Worm (Caenorhabditis elegans) whole organism, L3 larva: ENCODE measurements around the gene ttr-32.

Experiments
- R02D3.7 ChIP-seq: fragments of 150-350 bp; optimal IDR thresholded peaks from 2 replicates; lab custom pipeline; 2014; ENCODE audit warnings: missing biosample characterization, missing genetic modification characterization
- ZK546.5 ChIP-seq: sonication (generic microtip); optimal IDR thresholded peaks from 2 replicates; lab custom pipeline; 2017; ENCODE audit warnings: missing biosample characterization, missing genetic modification characterization
- aly-2 ChIP-seq: fragments of 150-350 bp; optimal IDR thresholded peaks from 2 replicates; lab custom pipeline; 2014; ENCODE audit warnings: missing biosample characterization, missing genetic modification characterization
- ama-1 ChIP-seq: fragments of 150-350 bp; optimal IDR thresholded peaks from 2 replicates; lab custom pipeline; 2018
- ceh-28 ChIP-seq: fragments of 150-350 bp; optimal IDR thresholded peaks from 2 replicates; lab custom pipeline; 2014; ENCODE audit warnings: missing biosample characterization, missing genetic modification reagents, missing genetic modification characterization
- ceh-9 ChIP-seq: sonication (generic microtip); optimal IDR thresholded peaks from 2 replicates; lab custom pipeline; 2018; ENCODE audit warnings: missing biosample characterization, missing genetic modification characterization
- daf-12 ChIP-seq: fragments of 150-350 bp; optimal IDR thresholded peaks from 2 replicates; lab custom pipeline; 2014; ENCODE audit warnings: missing biosample characterization, missing genetic modification reagents, missing genetic modification characterization
- egl-27 ChIP-seq: sonication (generic microtip); optimal IDR thresholded peaks from 4 replicates; lab custom pipeline; 2017; ENCODE audit warnings: missing biosample characterization, missing genetic modification reagents, missing genetic modification characterization
- elt-1 ChIP-seq: fragments of 150-350 bp; optimal IDR thresholded peaks from 2 replicates; lab custom pipeline; 2014; ENCODE audit warnings: missing biosample characterization, missing genetic modification characterization
- elt-2 ChIP-seq: sonication (generic microtip); optimal IDR thresholded peaks from 2 replicates; lab custom pipeline; 2016; ENCODE audit warnings: missing genetic modification reagents, mild to moderate bottlenecking, missing genetic modification characterization, missing compliant biosample characterization
- elt-3 ChIP-seq, 3 experiments: fragments of 150-350 bp in 1 of 3; sonication (generic microtip) in 2 of 3; optimal IDR thresholded peaks; 2 replicates in 2 of 3; 4 replicates in 1 of 3; lab custom pipeline; 2014 to 2017; ENCODE audit warnings: missing biosample characterization in 3 of 3, missing genetic modification characterization in 3 of 3
- eor-1 ChIP-seq, 2 experiments: fragments of 150-350 bp; optimal IDR thresholded peaks; 2 replicates each; lab custom pipeline; 2014 to 2018; ENCODE audit warnings: missing biosample characterization in 2 of 2, missing genetic modification characterization in 2 of 2
- fkh-10 ChIP-seq: sonication (generic microtip); optimal IDR thresholded peaks from 2 replicates; lab custom pipeline; 2017; ENCODE audit warnings: missing biosample characterization, missing genetic modification reagents, missing genetic modification characterization
- fkh-2 ChIP-seq: fragments of 150-350 bp; optimal IDR thresholded peaks from 2 replicates; lab custom pipeline; 2014; ENCODE audit warnings: missing biosample characterization, missing genetic modification reagents, missing genetic modification characterization
- fos-1 ChIP-seq: fragments of 150-350 bp; optimal IDR thresholded peaks from 2 replicates; lab custom pipeline; 2014; ENCODE audit warnings: missing biosample characterization, missing genetic modification characterization
- hmg-11 ChIP-seq: sonication (generic microtip); optimal IDR thresholded peaks from 2 replicates; lab custom pipeline; 2016; ENCODE audit warnings: missing genetic modification characterization, missing compliant biosample characterization
- jun-1 ChIP-seq: fragments of 150-350 bp; optimal IDR thresholded peaks from 2 replicates; lab custom pipeline; 2014; ENCODE audit warnings: missing biosample characterization, missing genetic modification reagents, missing genetic modification characterization
- lin-39 ChIP-seq: fragments of 150-350 bp; optimal IDR thresholded peaks from 2 replicates; lab custom pipeline; 2018; ENCODE audit warnings: missing biosample characterization, missing genetic modification reagents, missing genetic modification characterization
- mdl-1 ChIP-seq: fragments of 150-350 bp; optimal IDR thresholded peaks from 2 replicates; lab custom pipeline; 2014; ENCODE audit warnings: missing biosample characterization, missing genetic modification characterization
- mml-1 ChIP-seq: fragments of 150-350 bp; sonication (generic microtip); optimal IDR thresholded peaks from 3 replicates; lab custom pipeline; 2014; ENCODE audit warnings: missing biosample characterization, missing genetic modification characterization
- nfya-1 ChIP-seq: sonication (generic microtip); optimal IDR thresholded peaks from 2 replicates; lab custom pipeline; 2017; ENCODE audit warnings: missing genetic modification characterization, mild to moderate bottlenecking, missing compliant biosample characterization, antibody characterized with exemption, moderate library complexity; ENCODE audit not compliant: insufficient read depth
- nhr-11 ChIP-seq: fragments of 150-350 bp; optimal IDR thresholded peaks from 2 replicates; lab custom pipeline; 2014; ENCODE audit warnings: missing biosample characterization, missing genetic modification characterization
- nhr-23 ChIP-seq: fragments of 150-350 bp; optimal IDR thresholded peaks from 2 replicates; lab custom pipeline; 2014; ENCODE audit warnings: missing biosample characterization, missing genetic modification reagents, missing genetic modification characterization
- nhr-237 ChIP-seq: fragments of 150-350 bp; optimal IDR thresholded peaks from 2 replicates; lab custom pipeline; 2014; ENCODE audit warnings: missing biosample characterization, missing genetic modification characterization
- nhr-25 ChIP-seq: sonication (generic microtip); optimal IDR thresholded peaks from 2 replicates; lab custom pipeline; 2017; ENCODE audit warnings: missing biosample characterization, missing genetic modification characterization
- nhr-28 ChIP-seq: fragments of 150-350 bp; optimal IDR thresholded peaks from 2 replicates; lab custom pipeline; 2014; ENCODE audit warnings: missing biosample characterization, missing genetic modification characterization
- nhr-43 ChIP-seq: sonication (generic microtip); optimal IDR thresholded peaks from 2 replicates; lab custom pipeline; 2016; ENCODE audit warnings: mild to moderate bottlenecking, missing genetic modification characterization, missing compliant biosample characterization; ENCODE audit not compliant: poor library complexity, severe bottlenecking
- nhr-67 ChIP-seq: fragments of 150-350 bp; optimal IDR thresholded peaks from 2 replicates; lab custom pipeline; 2014; ENCODE audit warnings: missing biosample characterization, missing genetic modification characterization
- nhr-76 ChIP-seq: fragments of 150-350 bp; sonication (generic microtip); optimal IDR thresholded peaks from 5 replicates; lab custom pipeline; 2014; ENCODE audit warnings: missing biosample characterization, missing genetic modification characterization
- nhr-77 ChIP-seq: fragments of 150-350 bp; optimal IDR thresholded peaks from 2 replicates; lab custom pipeline; 2014; ENCODE audit warnings: missing biosample characterization, missing genetic modification characterization
- pqm-1 ChIP-seq: fragments of 150-350 bp; optimal IDR thresholded peaks from 2 replicates; lab custom pipeline; 2017; ENCODE audit warnings: missing biosample characterization, missing genetic modification characterization, inconsistent platforms
- sea-2 ChIP-seq: fragments of 150-350 bp; sonication (generic microtip); optimal IDR thresholded peaks from 4 replicates; lab custom pipeline; 2014; ENCODE audit warnings: missing biosample characterization, missing genetic modification reagents, missing genetic modification characterization
- skn-1 ChIP-seq: fragments of 150-350 bp; optimal IDR thresholded peaks from 2 replicates; lab custom pipeline; 2014; ENCODE audit warnings: missing biosample characterization, missing genetic modification characterization
- tbx-2 ChIP-seq: sonication (generic microtip); optimal IDR thresholded peaks from 2 replicates; lab custom pipeline; 2016; ENCODE audit warnings: mild to moderate bottlenecking, missing genetic modification characterization, missing compliant biosample characterization
- unc-39 ChIP-seq: sonication (generic microtip); optimal IDR thresholded peaks from 4 replicates; lab custom pipeline; 2017; ENCODE audit warnings: missing biosample characterization, missing genetic modification characterization
- unc-62 ChIP-seq: fragments of 150-350 bp; sonication (generic microtip); optimal IDR thresholded peaks from 4 replicates; lab custom pipeline; 2014; ENCODE audit warnings: missing biosample characterization, missing genetic modification reagents, missing genetic modification characterization
- zag-1 ChIP-seq: fragments of 150-350 bp; optimal IDR thresholded peaks from 2 replicates; lab custom pipeline; 2014; ENCODE audit warnings: missing biosample characterization, missing genetic modification characterization
- ztf-11 ChIP-seq: fragments of 150-350 bp; optimal IDR thresholded peaks from 2 replicates; lab custom pipeline; 2014; ENCODE audit warnings: missing biosample characterization, missing genetic modification characterization
- ztf-4 ChIP-seq: fragments of 150-350 bp; optimal IDR thresholded peaks from 2 replicates; lab custom pipeline; 2014; ENCODE audit warnings: missing biosample characterization, missing genetic modification characterization

ttr-32 gene

ce11 chrIII:7554697-7555145 lies 11.5 kb upstream of the ttr-32 start:
- peak; percentile 95 for TF ChIP-seq nfya-1 (tag; lab: Kevin White, UChicago)
- peak; percentile 75 for TF ChIP-seq elt-1 (tag; lab: Kevin White, UChicago)
- peak; percentile 34 for TF ChIP-seq nhr-25 (tag; lab: Kevin White, UChicago)
- peak; percentile 60 for TF ChIP-seq unc-62 (GFP tag; lab: Kevin White, UChicago)
- TF ChIP-seq pqm-1 (tag; lab: Kevin White, UChicago) = no peak
- no peak for TF ChIP-seq ceh-28
- TF ChIP-seq ztf-4 (tag; lab: Kevin White, UChicago) = no peak
- no peak for TF ChIP-seq sea-2 (GFP tag; lab: Kevin White, UChicago)

- TF ChIP-seq fkh-10 (GFP tag; lab: Kevin White, UChicago) (no peak), nhr-76 (tag; lab: Kevin White, UChicago) (no peak), eor-1 (tag; optimal IDR thresholded peaks at IDR 0.05; lab: Kevin White, UChicago) (no peak), elt-2 (no peak), unc-62 (GFP tag; lab: Kevin White, UChicago) (no peak), nhr-28 (tag; lab: Kevin White, UChicago) (no peak), nhr-77 (tag; lab: Kevin White, UChicago) (no peak), ztf-11 (tag; lab: Kevin White, UChicago) (no peak), lin-39 (tag; lab: Kevin White, UChicago) (no peak), nhr-43 (tag; lab: Kevin White, UChicago) (no peak), zag-1 (tag; lab: Kevin White, UChicago) (no peak)
- TF ChIP-seq, all 47 proteins: peak for 0
These were observed 10.9 kb upstream of the ttr-32 start, which contains the start of gene ceh-13 for ce11 chrIII:7555360-7555759. Gene ceh-13, plus strand, starts transcription at chrIII:7555660.

ce11 chrIII:7557930-7558470 lies 8.2 kb upstream of the ttr-32 start:
- TF ChIP-seq fos-1 (tag; lab: Kevin White, UChicago) (no peak), unc-39 (tag; lab: Kevin White, UChicago) (no peak), daf-12 (tag; lab: Kevin White, UChicago) (no peak), tbx-2 (no peak), elt-3 (tag; optimal IDR thresholded peaks at IDR 0.05; lab: Kevin White, UChicago) (no peak), sea-2 (GFP tag; lab: Kevin White, UChicago) (no peak), ztf-4 (tag; lab: Kevin White, UChicago) (no peak), nhr-25 (tag; lab: Kevin White, UChicago) (peak; percentile 32), nhr-23 (tag; lab: Kevin White, UChicago) (peak; percentile 47), fkh-2 (tag; lab: Kevin White, UChicago) (no peak), nfya-1 (tag; lab: Kevin White, UChicago) (peak; percentile 56)

- TF ChIP-seq nhr-237 (tag; lab: Kevin White, UChicago) (no peak), fkh-10 (GFP tag; lab: Kevin White, UChicago) (no peak), egl-27 (no peak), nhr-28 (tag; lab: Kevin White, UChicago) (no peak), zag-1 (tag; lab: Kevin White, UChicago) (no peak), ceh-9 (tag; lab: Kevin White, UChicago) (no peak), aly-2 (tag; lab: Kevin White, UChicago) (no peak), nhr-43 (tag; lab: Kevin White, UChicago) (no peak), hmg-11 (no peak), elt-1 (tag; lab: Kevin White, UChicago) (no peak)
These were observed 7.6 kb upstream of the ttr-32 start for ce11 chrIII:7558658-7559057.

ce11 chrIII:7559869-7560268 lies 6.3 kb upstream of the ttr-32 start:
- TF ChIP-seq skn-1 (tag; lab: Kevin White, UChicago) = no peak
- no peak for TF ChIP-seq hmg-11
- TF ChIP-seq egl-27 = no peak
- TF ChIP-seq fkh-2 (tag; lab: Kevin White, UChicago) = no peak
- TF ChIP-seq nhr-67 = no peak
- TF ChIP-seq eor-1 (tag; optimal IDR thresholded peaks at IDR 0.05; lab: Kevin White, UChicago) = no peak
- no peak for TF ChIP-seq unc-39 (tag; lab: Kevin White, UChicago)
- TF ChIP-seq daf-12 (tag; lab: Kevin White, UChicago) = no peak
- no peak for TF ChIP-seq ama-1
- TF ChIP-seq fos-1 (tag; lab: Kevin White, UChicago) = no peak
- TF ChIP-seq unc-62 (GFP tag; lab: Kevin White, UChicago) = peak; percentile 61
- no peak for TF ChIP-seq nhr-237 (tag; lab: Kevin White, UChicago)
- TF ChIP-seq jun-1 (tag; lab: Kevin White, UChicago) = no peak
- TF ChIP-seq mdl-1 (tag; lab: Kevin White, UChicago) = no peak
- no peak for TF ChIP-seq elt-3 (tag; optimal IDR thresholded peaks at IDR 0.05; lab: Kevin White, UChicago)
- TF ChIP-seq mml-1 (tag; lab: Kevin White, UChicago) = no peak
- TF ChIP-seq R02D3.7 (tag; lab: Kevin White, UChicago) = no peak
- TF ChIP-seq nhr-43 (tag; lab: Kevin White, UChicago) = no peak
- peak; percentile 31 for TF ChIP-seq lin-39 (tag; lab: Kevin White, UChicago)
- TF ChIP-seq elt-1 (tag; lab: Kevin White, UChicago) = peak; percentile 3
- TF ChIP-seq ceh-9 (tag; lab: Kevin White, UChicago) = no peak
- TF ChIP-seq nhr-11 (tag; lab: Kevin White, UChicago) = peak; percentile 48
- no peak for TF ChIP-seq ceh-28
- TF ChIP-seq tbx-2 = no peak
- no peak for TF ChIP-seq nhr-23 (tag; lab: Kevin White, UChicago)
- TF ChIP-seq nfya-1 (tag; lab: Kevin White, UChicago) = peak; percentile 25
- TF ChIP-seq pqm-1 (tag; lab: Kevin White, UChicago) = no peak
- TF ChIP-seq fkh-10 (GFP tag; lab: Kevin White, UChicago) = no peak
- TF ChIP-seq ZK546.5 = no peak
